Worm (Caenorhabditis elegans): ENCODE data around the gene nep-17.
A peak's percentile ranks its signal among the peaks of the same experiment; 100 is the strongest.

Gene nep-17

ce11 chrII:13507535-13507934, at the start of gene nep-17:
nep-17 (plus strand) TSS chrII:13507819.
- no peak for TF ChIP-seq blmp-1 (tag; optimal IDR thresholded peaks at IDR 0.05)
- TF ChIP-seq elt-2 (tag; optimal IDR thresholded peaks at IDR 0.05) = peak; percentile 64

DNA sequence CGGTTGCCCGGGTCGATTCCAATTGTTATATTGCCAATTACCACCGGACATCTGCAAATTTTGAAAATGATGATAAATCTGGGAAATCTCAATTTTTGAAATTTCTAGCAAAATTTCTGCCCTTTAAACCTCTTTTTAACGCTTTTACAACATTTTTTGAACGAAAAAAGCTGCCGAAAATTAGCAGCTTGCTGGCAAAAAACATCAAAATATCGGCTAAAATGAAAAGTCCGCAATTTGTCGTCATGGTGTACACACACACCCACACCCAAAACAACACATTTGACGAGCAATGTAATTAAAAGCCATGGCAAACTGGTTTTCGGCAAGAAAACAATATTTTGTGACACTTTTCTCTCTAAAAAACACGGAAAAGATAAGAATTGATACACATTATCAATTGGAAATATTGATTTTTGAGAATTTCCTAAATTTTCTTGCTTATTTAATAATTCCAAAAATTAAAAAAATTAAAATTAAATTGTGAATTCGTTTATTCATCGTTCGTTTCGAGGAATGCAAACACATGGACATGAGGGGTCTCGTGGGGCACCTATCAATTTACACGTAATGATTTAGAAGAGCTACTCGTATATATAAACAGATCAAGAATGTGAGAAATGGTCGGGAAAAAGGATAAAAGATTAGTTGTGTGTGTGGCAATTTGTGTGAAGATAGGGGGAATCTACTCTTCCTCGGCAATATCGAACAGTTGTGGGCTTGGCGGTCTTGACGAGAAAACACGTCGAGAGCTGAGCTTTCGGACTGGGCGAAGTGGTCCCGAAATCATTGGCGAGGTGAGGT, 46.8 kb upstream of the nep-17 start, which contains the start of gene pqn-27:
Gene pqn-27, minus strand, starts transcription at position 51 of the 804 bp plus-strand sequence.
- TF ChIP-seq blmp-1 (tag; optimal IDR thresholded peaks at IDR 0.05) (peak; percentile 50), jun-1 (tag; optimal IDR thresholded peaks at IDR 0.05) (peak; percentile 13), F16B12.6 (tag; optimal IDR thresholded peaks at IDR 0.05) (peak; percentile 94), lin-14 (GFP tag; optimal IDR thresholded peaks at IDR 0.05) (peak; percentile 76), fos-1 (tag; optimal IDR thresholded peaks at IDR 0.05) (peak; percentile 47), tbx-2 (tag; optimal IDR thresholded peaks at IDR 0.05) (peak; percentile 79), fkh-10 (GFP tag; optimal IDR thresholded peaks at IDR 0.05) (no peak), nhr-47 (tag; optimal IDR thresholded peaks at IDR 0.05) (peak; percentile 74), ama-1 (optimal IDR thresholded peaks at IDR 0.05) (peak; percentile 96), elt-3 (tag; optimal IDR thresholded peaks at IDR 0.05) (peak in 2 of 6 experiments; percentile 86 to 94), sox-4 (tag; optimal IDR thresholded peaks at IDR 0.05) (no peak), pag-3 (tag; optimal IDR thresholded peaks at IDR 0.05; ENCODE audit: borderline replicate concordance, insufficient read depth) (peak; percentile 10), ces-1 (GFP tag; optimal IDR thresholded peaks at IDR 0.05) (no peak), lsy-2 (tag; optimal IDR thresholded peaks at IDR 0.05) (peak; percentile 73 to 79), lin-35 (GFP tag; optimal IDR thresholded peaks at IDR 0.05) (peak; percentile 39 to 70), swsn-7 (tag; optimal IDR thresholded peaks at IDR 0.05) (peak; percentile 63), mep-1 (tag; optimal IDR thresholded peaks at IDR 0.05) (peak; percentile 80), efl-1 (optimal IDR thresholded peaks at IDR 0.05) (peak; percentile 69 to 71), efl-1 (GFP tag; optimal IDR thresholded peaks at IDR 0.05 in 1 of 2) (peak; percentile 58 to 96), lir-3 (tag; optimal IDR thresholded peaks at IDR 0.05; ENCODE audit: poor library complexity) (no peak), lin-13 (GFP tag; optimal IDR thresholded peaks at IDR 0.05) (peak; percentile 44), unc-130 (tag; optimal IDR thresholded peaks at IDR 0.05) (peak; percentile 33), nhr-77 (tag; optimal IDR thresholded peaks at IDR 0.05) (no peak), rnt-1 (tag; optimal IDR thresholded peaks at IDR 0.05) (peak; percentile 29), efl-3 (GFP tag; optimal IDR thresholded peaks at IDR 0.05) (no peak), irx-1 (tag; optimal IDR thresholded peaks at IDR 0.05) (peak; percentile 69), nhr-90 (tag; optimal IDR thresholded peaks at IDR 0.05; ENCODE audit: poor library complexity) (peak; percentile 77), nhr-71 (tag; optimal IDR thresholded peaks at IDR 0.05) (peak; percentile 81), dpl-1 (GFP tag; optimal IDR thresholded peaks at IDR 0.05) (peak; percentile 53 to 58 (median 56)), Y116A8C.19 (tag; optimal IDR thresholded peaks at IDR 0.05; ENCODE audit: borderline replicate concordance) (no peak), ceh-82 (tag; optimal IDR thresholded peaks at IDR 0.05) (peak in 2 of 3 experiments; percentile 20 to 37), nhr-19 (GFP tag; conservative IDR thresholded peaks at IDR 0.05) (peak; percentile 89), sptf-1 (tag; optimal IDR thresholded peaks at IDR 0.05) (no peak), elt-2 (tag; optimal IDR thresholded peaks at IDR 0.05) (peak; percentile 56), nhr-85 (tag) (peak; percentile 89), nhr-20 (tag; optimal IDR thresholded peaks at IDR 0.05) (peak; percentile 70), isw-1 (GFP tag; IDR thresholded peaks at IDR 0.05) (0 out of 2 replicates have a peak, but pooled peaks have one; percentile 4), mef-2 (tag; optimal IDR thresholded peaks at IDR 0.05) (no peak), ztf-4 (tag; optimal IDR thresholded peaks at IDR 0.05) (peak; percentile 93), C16A3.4 (tag; optimal IDR thresholded peaks at IDR 0.05) (peak; percentile 47), aly-2 (tag; optimal IDR thresholded peaks at IDR 0.05) (peak; percentile 10), snpc-4 (tag; optimal IDR thresholded peaks at IDR 0.05) (peak; percentile 23), xbp-1 (tag; optimal IDR thresholded peaks at IDR 0.05) (peak; percentile 60), snu-23 (GFP tag; optimal IDR thresholded peaks at IDR 0.05) (peak; percentile 82), lin-15B (tag; optimal IDR thresholded peaks at IDR 0.05) (peak; percentile 36), lin-39 (tag; optimal IDR thresholded peaks at IDR 0.05) (peak; percentile 64), C04F5.9 (tag; optimal IDR thresholded peaks at IDR 0.05) (peak; percentile 47), nhr-12 (tag; optimal IDR thresholded peaks at IDR 0.05) (peak; percentile 10), ceh-8 (GFP tag; optimal IDR thresholded peaks at IDR 0.05) (no peak)
